Worm (Caenorhabditis elegans): Measurements from ENCODE around the gene Y43F8B.9.

ce11 chrV:19468083-19468482, 9.9 kb upstream of the Y43F8B.9 start, which contains the start of gene Y43F8B.12:
- TF ChIP-seq nhr-80 (tag; optimal IDR thresholded peaks at IDR 0.05): no peak
- TF ChIP-seq snpc-4 (GFP tag; optimal IDR thresholded peaks at IDR 0.05): no peak
- no peak for TF ChIP-seq snpc-4 (tag; optimal IDR thresholded peaks at IDR 0.05)
- no peak for TF ChIP-seq ama-1 (optimal IDR thresholded peaks at IDR 0.05)
- TF ChIP-seq ama-1 (GFP tag; optimal IDR thresholded peaks at IDR 0.05): no peak
